Fruit fly (Drosophila melanogaster) whole organism, wandering third instar larva: Measurements from ENCODE around the gene Hph.

Experiments used
- CG32264 ChIP-seq: fragments of 200-800 bp; sonication (Bioruptor generic); optimal IDR thresholded peaks from 2 replicates; lab custom pipeline; 2016; ENCODE audit warnings: missing biosample characterization, missing genetic modification characterization
- CG9705 ChIP-seq: fragments of 200-800 bp; sonication (Bioruptor generic); optimal IDR thresholded peaks from 2 replicates; lab custom pipeline; 2018; ENCODE audit warnings: missing biosample characterization, mild to moderate bottlenecking, missing genetic modification characterization
- Dfd ChIP-seq: fragments of >200 bp; optimal IDR thresholded peaks from 2 replicates; lab custom pipeline; 2017; ENCODE audit warnings: missing biosample characterization, missing genetic modification characterization
- Dif ChIP-seq: fragments of 200-275, 200-300 bp; sonication (Bioruptor generic); optimal IDR thresholded peaks from 2 replicates; lab custom pipeline; 2018; ENCODE audit warnings: missing biosample characterization, missing genetic modification characterization; ENCODE audit not compliant: partially characterized antibody
- HLH106 ChIP-seq: fragments of 200-800 bp; optimal IDR thresholded peaks from 3 replicates; lab custom pipeline; 2019; ENCODE audit warnings: missing biosample characterization, mild to moderate bottlenecking, missing genetic modification characterization, moderate library complexity
- Jra ChIP-seq: sonication (Bioruptor generic); optimal IDR thresholded peaks from 2 replicates; lab custom pipeline; 2016; ENCODE audit warnings: missing biosample characterization, missing genetic modification characterization
- Myc ChIP-seq: fragments of >200 bp; optimal IDR thresholded peaks from 2 replicates; lab custom pipeline; 2017
- N ChIP-seq: fragments of >200 bp; optimal IDR thresholded peaks from 2 replicates; lab custom pipeline; 2018; ENCODE audit warnings: missing biosample characterization, missing external identifiers, missing genetic modification characterization
- OdsH ChIP-seq: fragments of 200-800 bp; sonication (Bioruptor generic); optimal IDR thresholded peaks from 2 replicates; lab custom pipeline; 2016; ENCODE audit warnings: missing biosample characterization, mild to moderate bottlenecking, missing genetic modification characterization
- Sp1 ChIP-seq: fragments of 200-800 bp; sonication (Bioruptor generic); optimal IDR thresholded peaks from 3 replicates; lab custom pipeline; 2019; ENCODE audit warnings: missing biosample characterization, mild to moderate bottlenecking, missing genetic modification characterization, moderate library complexity
- Vsx2 ChIP-seq: fragments of 200-300, 225-300 bp; sonication (Bioruptor generic); optimal IDR thresholded peaks from 2 replicates; lab custom pipeline; 2018; ENCODE audit warnings: missing biosample characterization, missing genetic modification characterization; ENCODE audit not compliant: partially characterized antibody
- br ChIP-seq: fragments of 200-800 bp; sonication (Bioruptor generic); optimal IDR thresholded peaks from 2 replicates; lab custom pipeline; 2016; ENCODE audit warnings: missing biosample characterization, missing genetic modification characterization
- brk ChIP-seq: fragments of 200-800 bp; sonication (Bioruptor generic); optimal IDR thresholded peaks from 2 replicates; lab custom pipeline; 2016; ENCODE audit warnings: missing biosample characterization, mild to moderate bottlenecking, missing genetic modification characterization
- dmrt93B ChIP-seq: fragments of 200-800 bp; sonication (Bioruptor generic); optimal IDR thresholded peaks from 2 replicates; lab custom pipeline; 2018; ENCODE audit warnings: missing biosample characterization, mild to moderate bottlenecking, missing genetic modification characterization
- foxo ChIP-seq, 2 experiments: fragments of 200-800 bp; sonication (Bioruptor generic); optimal IDR thresholded peaks; 2 replicates in 1 of 2; 3 replicates in 1 of 2; lab custom pipeline; 2016 to 2017; ENCODE audit warnings: missing biosample characterization in 2 of 2, missing genetic modification characterization in 2 of 2
- fru ChIP-seq: fragments of 200-800 bp; sonication (Bioruptor generic); optimal IDR thresholded peaks from 3 replicates; lab custom pipeline; 2016; ENCODE audit warnings: missing biosample characterization, mild to moderate bottlenecking, missing genetic modification characterization
- h ChIP-seq: fragments of 200-800 bp; sonication (Bioruptor generic); optimal IDR thresholded peaks from 3 replicates; lab custom pipeline; 2016; ENCODE audit warnings: missing biosample characterization, mild to moderate bottlenecking, missing genetic modification characterization
- jim ChIP-seq: fragments of 175-275, 200-325 bp; sonication (Bioruptor generic); optimal IDR thresholded peaks from 2 replicates; lab custom pipeline; 2016; ENCODE audit warnings: missing biosample characterization, mild to moderate bottlenecking, missing genetic modification characterization
- lola ChIP-seq: fragments of >200 bp; optimal IDR thresholded peaks from 2 replicates; lab custom pipeline; 2017; ENCODE audit warnings: missing biosample characterization, missing genetic modification characterization
- pan ChIP-seq: fragments of >200 bp; optimal IDR thresholded peaks from 2 replicates; lab custom pipeline; 2017
- psq ChIP-seq: fragments of 200-800 bp; sonication (Bioruptor generic); optimal IDR thresholded peaks from 3 replicates; lab custom pipeline; 2017; ENCODE audit warnings: missing biosample characterization, mild to moderate bottlenecking, missing genetic modification characterization, moderate library complexity
- usp ChIP-seq: fragments of >200 bp; optimal IDR thresholded peaks from 2 replicates; lab custom pipeline; 2017; ENCODE audit warnings: missing biosample characterization, missing genetic modification characterization

The Hph gene

DNA sequence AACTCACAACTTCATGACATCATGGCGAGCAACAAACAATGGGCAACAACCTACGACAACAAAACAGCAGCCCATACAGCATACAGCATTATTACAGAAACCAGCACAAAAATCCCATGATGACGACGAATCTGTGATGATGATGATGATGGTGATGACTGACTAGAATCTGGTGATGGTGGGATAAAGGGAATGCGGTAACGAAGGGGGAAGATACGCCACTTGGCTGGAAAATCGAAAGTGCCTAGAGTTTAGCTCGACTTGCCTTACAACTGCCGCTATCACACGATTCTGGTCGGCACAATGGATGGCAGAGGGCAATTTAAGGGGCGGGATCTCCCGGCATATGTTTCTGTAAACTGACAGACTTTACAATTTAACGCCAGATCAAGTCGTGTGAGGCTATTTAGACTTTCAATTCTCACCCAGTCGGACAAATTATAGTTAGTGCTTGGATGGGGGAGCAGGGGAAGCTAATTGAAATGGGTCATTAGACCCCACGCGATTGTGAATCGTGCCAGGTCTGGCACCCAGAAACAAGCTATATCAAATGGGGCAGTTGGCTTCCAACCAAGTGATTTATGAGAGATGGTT is 58.3 kb downstream of the Hph start:
- no peak for TF ChIP-seq CG9705 (GFP tag; lab: Kevin White, UChicago)
- TF ChIP-seq N (GFP tag; lab: Kevin White, UChicago) = no peak
- TF ChIP-seq, all 38 proteins: peak for 0

DNA sequence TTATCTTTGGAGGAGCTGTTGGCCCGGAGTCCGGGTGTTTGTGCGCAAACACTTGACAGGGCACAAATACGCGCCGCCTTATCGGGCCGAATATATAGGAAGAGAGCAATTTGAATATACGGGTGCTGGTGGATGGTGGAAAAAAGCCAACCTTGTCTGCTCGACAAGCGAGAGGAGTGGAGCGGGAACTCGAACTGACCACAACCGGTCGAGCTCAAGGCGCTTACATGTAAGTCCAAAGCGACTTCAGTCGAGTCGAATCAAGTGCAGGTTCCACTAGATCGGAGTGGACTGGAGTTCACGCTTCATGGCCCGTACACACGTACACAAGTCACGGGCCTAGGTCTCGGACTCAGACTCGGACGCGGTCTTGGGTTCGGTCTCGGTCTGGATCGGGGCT is 59.0 kb downstream of the Hph start:
- no peak for TF ChIP-seq Sp1 (GFP tag; lab: Kevin White, UChicago)
- no peak for TF ChIP-seq brk
- no peak for TF ChIP-seq HLH106 (tag; lab: Kevin White, UChicago)
- TF ChIP-seq Dif = no peak
- TF ChIP-seq Dfd (GFP tag; lab: Kevin White, UChicago) = no peak
- TF ChIP-seq lola (GFP tag; lab: Kevin White, UChicago) = no peak
- TF ChIP-seq Jra (GFP tag; lab: Kevin White, UChicago) = no peak
- no peak for TF ChIP-seq Vsx2 (GFP tag; lab: Kevin White, UChicago)
- TF ChIP-seq dmrt93B (GFP tag; lab: Kevin White, UChicago) = no peak
- no peak for TF ChIP-seq CG32264
- no peak for TF ChIP-seq h (GFP tag; lab: Kevin White, UChicago)
- TF ChIP-seq usp (GFP tag; lab: Kevin White, UChicago) = no peak
- no peak for TF ChIP-seq br
- no peak for TF ChIP-seq fru

DNA sequence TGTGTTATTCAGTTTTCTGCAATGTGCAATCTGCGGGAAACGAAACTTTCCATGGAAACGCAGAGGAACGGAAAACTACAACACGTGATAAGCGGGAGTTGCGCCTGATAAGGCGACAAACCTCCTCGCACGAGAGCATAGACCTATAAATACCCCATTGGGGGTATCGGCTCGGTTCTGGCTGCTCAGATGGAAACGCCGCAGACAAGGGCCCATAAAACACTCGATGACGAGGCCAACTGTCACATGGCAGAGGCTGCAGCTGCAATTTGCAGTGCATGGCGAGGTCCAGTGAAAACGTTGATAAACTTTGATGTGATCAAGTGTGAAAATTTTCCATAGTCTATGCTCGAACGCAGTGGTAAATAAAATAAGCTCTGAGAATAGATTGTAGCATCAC is 60.0 kb downstream of the Hph start:
- no peak for TF ChIP-seq foxo (GFP tag; optimal IDR thresholded peaks at IDR 0.05; lab: Kevin White, UChicago)
- no peak for TF ChIP-seq jim (GFP tag; lab: Kevin White, UChicago)
- no peak for TF ChIP-seq Myc (lab: Kevin White, UChicago)
- TF ChIP-seq pan (lab: Kevin White, UChicago) = no peak
- TF ChIP-seq lola (GFP tag; lab: Kevin White, UChicago) = no peak

DNA sequence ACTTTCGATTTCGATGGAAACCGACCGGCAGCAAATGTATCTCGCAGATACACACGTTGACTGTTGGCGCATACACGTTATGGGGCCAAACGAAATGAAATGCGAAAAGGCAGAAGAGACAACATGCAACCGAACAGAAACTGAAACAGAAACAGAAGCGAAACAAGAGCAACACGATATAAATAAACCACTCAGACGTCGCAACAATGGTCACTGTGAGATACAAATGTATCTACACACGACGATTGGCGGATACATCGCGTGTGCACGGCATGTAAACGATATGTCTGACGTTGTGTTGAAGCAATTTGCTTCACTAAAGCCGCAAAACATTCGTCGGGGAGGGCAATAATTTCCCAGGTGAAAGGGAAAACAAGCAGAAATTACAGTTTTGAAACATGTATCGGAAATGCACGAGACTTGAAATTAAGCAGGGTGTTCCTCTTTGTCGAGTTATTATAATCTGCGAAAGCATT is 60.9 kb downstream of the Hph start:
- TF ChIP-seq psq (GFP tag; lab: Kevin White, UChicago) (peak; percentile 82), fru (no peak), OdsH (no peak)
